Worm (Caenorhabditis elegans): Measurements from ENCODE around the gene egl-43.

Gene egl-43

ce11 chrII:9954885-9955284 lies at the start of gene egl-43:
egl-43 (plus strand) TSS chrII:9955185.
- TF ChIP-seq T26A5.8 (tag; optimal IDR thresholded peaks at IDR 0.05) (no peak), hlh-12 (tag; optimal IDR thresholded peaks at IDR 0.05) (no peak), madf-8 (GFP tag; conservative IDR thresholded peaks at IDR 0.05) (no peak), Y53F4B.3 (GFP tag; IDR thresholded peaks at IDR 0.05) (no peak), sdz-38 (tag; optimal IDR thresholded peaks at IDR 0.05) (no peak), attf-5 (GFP tag; optimal IDR thresholded peaks at IDR 0.05) (no peak), Y95B8A.8 (GFP tag; IDR thresholded peaks at IDR 0.05) (no peak), nhr-90 (tag; optimal IDR thresholded peaks at IDR 0.05) (no peak), madf-3 (GFP tag; IDR thresholded peaks at IDR 0.05) (no peak), attf-6 (GFP tag; IDR thresholded peaks at IDR 0.05) (no peak), ceh-79 (tag; optimal IDR thresholded peaks at IDR 0.05) (no peak), ztf-3 (GFP tag; optimal IDR thresholded peaks at IDR 0.05) (no peak)

- TF ChIP-seq lin-35 (GFP tag; optimal IDR thresholded peaks at IDR 0.05): no peak
- TF ChIP-seq Y95B8A.8 (GFP tag; IDR thresholded peaks at IDR 0.05): no peak
- no peak for TF ChIP-seq ekl-4 (GFP tag; IDR thresholded peaks at IDR 0.05)
- no peak for TF ChIP-seq efl-1 (GFP tag; optimal IDR thresholded peaks at IDR 0.05)
- TF ChIP-seq C17E4.6 (GFP tag; IDR thresholded peaks at IDR 0.05): no peak
- TF ChIP-seq fkh-3 (tag; optimal IDR thresholded peaks at IDR 0.05): no peak
- TF ChIP-seq hsf-1 (GFP tag; IDR thresholded peaks at IDR 0.05): no peak
- no peak for TF ChIP-seq dpff-1 (tag; optimal IDR thresholded peaks at IDR 0.05)
- no peak for TF ChIP-seq repo-1 (tag; optimal IDR thresholded peaks at IDR 0.05)
- no peak for TF ChIP-seq F23B12.7 (tag; optimal IDR thresholded peaks at IDR 0.05; ENCODE audit: insufficient read depth)
- TF ChIP-seq rec-8 (tag; optimal IDR thresholded peaks at IDR 0.05): no peak
Observed at ce11 chrII:9914999-9915398, 40.0 kb upstream of the egl-43 start, which contains the start of gene F26C11.3. F26C11.3 (minus strand) TSS chrII:9915099.

- no peak for TF ChIP-seq nfya-2 (GFP tag; IDR thresholded peaks at IDR 0.05)
- TF ChIP-seq rpc-1 (optimal IDR thresholded peaks at IDR 0.05): no peak
- TF ChIP-seq rpc-1 (tag; optimal IDR thresholded peaks at IDR 0.05): no peak
- TF ChIP-seq F23B12.7 (tag; optimal IDR thresholded peaks at IDR 0.05; ENCODE audit: insufficient read depth): no peak
- no peak for TF ChIP-seq ets-4 (GFP tag; optimal IDR thresholded peaks at IDR 0.05)
- TF ChIP-seq dpff-1 (tag; optimal IDR thresholded peaks at IDR 0.05): no peak
- TF ChIP-seq lin-26 (GFP tag; IDR thresholded peaks at IDR 0.05): no peak
Observed at ce11 chrII:9916177-9916576, 38.8 kb upstream of the egl-43 start, which contains the start of gene F26C11.4. F26C11.4 (minus strand) TSS chrII:9916277.

- TF ChIP-seq snpc-4 (GFP tag; optimal IDR thresholded peaks at IDR 0.05): no peak
- TF ChIP-seq snpc-4 (tag; optimal IDR thresholded peaks at IDR 0.05): no peak
- TF ChIP-seq nhr-80 (tag; optimal IDR thresholded peaks at IDR 0.05): no peak
Observed at ce11 chrII:9917904-9918303, 37.1 kb upstream of the egl-43 start, which contains the start of gene C05C10.8. C05C10.8 (minus strand) TSS chrII:9918004.

ce11 chrII:9920468-9920867 lies 34.5 kb upstream of the egl-43 start, which contains the start of gene pho-10:
pho-10 (minus strand) TSS chrII:9920568.
- TF ChIP-seq hmg-1.2 (GFP tag; IDR thresholded peaks at IDR 0.05): no peak
- TF ChIP-seq ztf-6 (GFP tag; IDR thresholded peaks at IDR 0.05): no peak
- TF ChIP-seq K12H6.12 (tag; optimal IDR thresholded peaks at IDR 0.05): no peak
- no peak for TF ChIP-seq Y79H2A.3 (GFP tag; conservative IDR thresholded peaks at IDR 0.05)
- TF ChIP-seq zim-3 (tag; optimal IDR thresholded peaks at IDR 0.05): no peak
- TF ChIP-seq B0035.1 (tag; optimal IDR thresholded peaks at IDR 0.05): no peak
